Fruit fly (Drosophila melanogaster): ENCODE measurements around the gene Ste12DOR.

dm6 chrX:14017414-14017813, 17.4 kb downstream of the Ste12DOR start:
- TF ChIP-seq CG11617 (GFP tag; optimal IDR thresholded peaks at IDR 0.05) = no peak
- TF ChIP-seq Clk (GFP tag; optimal IDR thresholded peaks at IDR 0.05) = no peak
- no peak for TF ChIP-seq CG14711 (tag; optimal IDR thresholded peaks at IDR 0.05)
- no peak for TF ChIP-seq kay (GFP tag; ENCODE audit: borderline replicate concordance)
- no peak for TF ChIP-seq tj (GFP tag; optimal IDR thresholded peaks at IDR 0.05)
- no peak for TF ChIP-seq bab1 (GFP tag; optimal IDR thresholded peaks at IDR 0.05)
- TF ChIP-seq CG7045 (GFP tag; optimal IDR thresholded peaks at IDR 0.05) = no peak
- no peak for TF ChIP-seq CG33017 (tag; optimal IDR thresholded peaks at IDR 0.05)
- no peak for TF ChIP-seq CG5204 (GFP tag; optimal IDR thresholded peaks at IDR 0.05)
- TF ChIP-seq ovo (GFP tag; optimal IDR thresholded peaks at IDR 0.05) = no peak
- no peak for TF ChIP-seq pad (GFP tag; optimal IDR thresholded peaks at IDR 0.05)
- no peak for TF ChIP-seq CG1620 (GFP tag; optimal IDR thresholded peaks at IDR 0.05)
